Fruit fly (Drosophila melanogaster): ENCODE results near the gene CG18301.

Gene CG18301

dm6 chr2L:10522174-10522893 is 9.3 kb upstream of the CG18301 start:
- TF ChIP-seq psq (optimal IDR thresholded peaks at IDR 0.05) = no peak
- no peak for TF ChIP-seq h (optimal IDR thresholded peaks at IDR 0.05)
- no peak for TF ChIP-seq ttk (optimal IDR thresholded peaks at IDR 0.05)
- TF ChIP-seq insv (optimal IDR thresholded peaks at IDR 0.05) = no peak
- TF ChIP-seq Myc (optimal IDR thresholded peaks at IDR 0.05) = no peak
- no peak for TF ChIP-seq Sin3A (optimal IDR thresholded peaks at IDR 0.05)

dm6 chr2L:10526953-10527584 is 4.6 kb upstream of the CG18301 start, which contains the start of gene Lip4:
Gene Lip4 (plus strand): TSS chr2L:10527572.
- TF ChIP-seq Myc (optimal IDR thresholded peaks at IDR 0.05) (no peak), h (optimal IDR thresholded peaks at IDR 0.05) (no peak), insv (optimal IDR thresholded peaks at IDR 0.05) (no peak), Sin3A (optimal IDR thresholded peaks at IDR 0.05) (no peak), ttk (optimal IDR thresholded peaks at IDR 0.05) (no peak), psq (optimal IDR thresholded peaks at IDR 0.05) (no peak)

DNA sequence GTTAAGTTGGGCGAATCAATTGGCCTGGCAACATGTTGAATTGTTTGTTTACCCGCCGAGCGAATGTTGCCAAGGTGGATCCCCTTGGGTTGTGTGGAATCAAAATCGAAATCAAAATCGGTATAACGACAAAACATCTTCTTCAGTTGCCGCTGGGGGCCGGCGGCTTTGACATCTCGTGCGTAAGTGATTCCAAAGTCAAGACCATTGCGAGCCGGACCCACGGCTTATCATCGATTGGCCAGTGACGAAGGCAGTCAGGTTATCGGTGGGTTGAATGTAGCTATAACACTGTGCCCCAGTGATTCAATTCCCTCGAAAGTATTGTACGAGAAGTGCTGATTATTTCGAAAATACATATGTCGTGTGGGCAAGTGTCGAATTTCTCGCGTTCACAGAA is 2.6 kb upstream of the CG18301 start:
- TF ChIP-seq ttk (optimal IDR thresholded peaks at IDR 0.05) (no peak), psq (optimal IDR thresholded peaks at IDR 0.05) (no peak), h (optimal IDR thresholded peaks at IDR 0.05) (no peak), Sin3A (optimal IDR thresholded peaks at IDR 0.05) (no peak), insv (optimal IDR thresholded peaks at IDR 0.05) (no peak), Myc (optimal IDR thresholded peaks at IDR 0.05) (no peak)

- TF ChIP-seq h (optimal IDR thresholded peaks at IDR 0.05) (no peak), Sin3A (optimal IDR thresholded peaks at IDR 0.05) (no peak), Myc (optimal IDR thresholded peaks at IDR 0.05) (no peak), insv (optimal IDR thresholded peaks at IDR 0.05) (no peak)
Measured at dm6 chr2L:10530089-10530488, 1.5 kb upstream of the CG18301 start.

DNA sequence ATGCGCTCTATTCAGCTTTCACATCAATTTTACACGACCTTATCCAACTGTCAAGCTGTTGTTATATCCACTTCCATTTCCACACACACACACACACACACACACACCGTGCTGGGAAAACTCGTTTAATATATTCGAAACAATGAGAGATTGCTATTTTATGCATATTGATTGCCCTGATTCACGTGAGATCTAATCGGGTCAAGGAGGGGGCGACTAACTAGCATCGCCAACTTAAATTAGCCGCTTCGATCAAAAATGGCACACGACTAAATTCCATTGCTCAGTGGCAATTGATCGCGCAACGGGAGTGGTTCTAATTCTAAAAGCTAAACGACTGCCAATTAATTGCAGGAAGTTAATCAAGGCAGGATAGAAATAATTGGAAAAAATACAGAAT is 2.4 kb downstream of the CG18301 start, which contains the start of gene CG18302:
TSS of gene CG18302 (plus strand) at position 301 of the 400 bp plus-strand sequence.
- no peak for TF ChIP-seq h (optimal IDR thresholded peaks at IDR 0.05)
- TF ChIP-seq Sin3A (optimal IDR thresholded peaks at IDR 0.05) = no peak
- no peak for TF ChIP-seq ttk (optimal IDR thresholded peaks at IDR 0.05)
- no peak for TF ChIP-seq psq (optimal IDR thresholded peaks at IDR 0.05)
- TF ChIP-seq insv (optimal IDR thresholded peaks at IDR 0.05) = no peak
- no peak for TF ChIP-seq Myc (optimal IDR thresholded peaks at IDR 0.05)

dm6 chr2L:10539360-10539759 is 7.7 kb downstream of the CG18301 start:
- TF ChIP-seq Sin3A (optimal IDR thresholded peaks at IDR 0.05) = no peak
- TF ChIP-seq ttk (optimal IDR thresholded peaks at IDR 0.05) = no peak
- no peak for TF ChIP-seq Myc (optimal IDR thresholded peaks at IDR 0.05)
- no peak for TF ChIP-seq insv (optimal IDR thresholded peaks at IDR 0.05)
- TF ChIP-seq h (optimal IDR thresholded peaks at IDR 0.05) = no peak
- TF ChIP-seq psq (optimal IDR thresholded peaks at IDR 0.05) = no peak

DNA sequence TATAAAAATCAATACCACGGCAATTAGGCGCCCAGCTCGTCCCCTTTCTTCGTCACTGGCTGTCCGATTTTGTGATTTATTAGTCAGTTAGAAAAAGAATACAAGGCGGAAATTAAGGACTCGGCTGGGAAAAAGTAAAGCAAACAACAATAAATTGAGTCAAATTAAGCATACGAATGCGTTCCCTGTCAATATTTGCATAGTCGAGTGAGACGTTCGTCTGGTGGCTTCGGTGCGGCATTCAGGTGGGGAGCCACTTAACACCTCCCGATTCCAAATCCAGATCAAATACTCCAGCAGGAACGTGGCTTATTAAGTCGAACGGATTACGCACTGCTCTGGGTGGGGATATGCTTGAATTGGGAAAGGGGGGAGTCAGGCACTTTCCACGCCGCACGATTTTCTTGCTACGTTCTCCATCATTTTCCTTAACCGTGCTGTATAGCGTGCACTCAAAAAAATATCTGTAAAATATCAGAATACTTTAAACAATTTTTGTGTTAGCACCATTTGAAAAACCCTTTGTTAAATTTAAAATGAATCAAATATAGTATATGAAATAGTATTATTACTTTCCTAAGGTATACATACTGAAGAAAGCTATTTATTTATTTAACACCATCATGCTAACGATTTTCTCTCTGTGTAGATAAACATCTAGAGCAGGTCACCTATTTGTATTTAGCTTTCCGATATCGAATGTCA is 11.6 kb downstream of the CG18301 start:
- TF ChIP-seq insv (optimal IDR thresholded peaks at IDR 0.05) = no peak
- TF ChIP-seq Sin3A (optimal IDR thresholded peaks at IDR 0.05) = no peak
- no peak for TF ChIP-seq psq (optimal IDR thresholded peaks at IDR 0.05)

DNA sequence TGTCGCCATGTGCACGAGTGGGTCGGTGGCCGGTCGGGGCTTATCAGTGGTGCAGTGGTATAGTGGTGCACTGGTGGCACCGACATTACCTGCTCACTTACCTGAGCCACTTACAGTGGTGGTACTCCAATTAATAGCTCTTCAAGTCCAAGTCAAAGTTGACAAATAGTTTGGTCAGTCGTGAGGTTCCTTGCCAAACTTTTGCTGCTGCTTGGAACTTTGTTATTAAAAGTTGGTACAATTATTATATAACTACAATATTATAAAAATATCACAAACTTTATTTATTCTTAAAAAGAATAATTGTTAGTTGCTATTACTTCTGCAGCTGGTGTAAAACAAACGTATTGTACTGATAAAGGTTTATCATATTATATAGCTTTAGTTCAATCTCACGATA is 12.4 kb downstream of the CG18301 start:
- TF ChIP-seq Sin3A (optimal IDR thresholded peaks at IDR 0.05) = no peak
- TF ChIP-seq h (optimal IDR thresholded peaks at IDR 0.05) = no peak
- no peak for TF ChIP-seq insv (optimal IDR thresholded peaks at IDR 0.05)
- no peak for TF ChIP-seq ttk (optimal IDR thresholded peaks at IDR 0.05)
- TF ChIP-seq Myc (optimal IDR thresholded peaks at IDR 0.05) = no peak
- no peak for TF ChIP-seq psq (optimal IDR thresholded peaks at IDR 0.05)

- TF ChIP-seq Myc (optimal IDR thresholded peaks at IDR 0.05) = no peak
- no peak for TF ChIP-seq Sin3A (optimal IDR thresholded peaks at IDR 0.05)
- no peak for TF ChIP-seq h (optimal IDR thresholded peaks at IDR 0.05)
- no peak for TF ChIP-seq insv (optimal IDR thresholded peaks at IDR 0.05)
- no peak for TF ChIP-seq ttk (optimal IDR thresholded peaks at IDR 0.05)
- TF ChIP-seq psq (optimal IDR thresholded peaks at IDR 0.05) = no peak
Measured at dm6 chr2L:10544421-10545120, 12.9 kb downstream of the CG18301 start, which contains the start of gene Trim9. Gene Trim9 (plus strand): TSS chr2L:10544883.

dm6 chr2L:10548814-10549423 is 17.3 kb downstream of the CG18301 start:
- TF ChIP-seq h (optimal IDR thresholded peaks at IDR 0.05) = no peak
- no peak for TF ChIP-seq ttk (optimal IDR thresholded peaks at IDR 0.05)
- TF ChIP-seq psq (optimal IDR thresholded peaks at IDR 0.05) = no peak
- TF ChIP-seq Myc (optimal IDR thresholded peaks at IDR 0.05) = no peak
- no peak for TF ChIP-seq Sin3A (optimal IDR thresholded peaks at IDR 0.05)
- TF ChIP-seq insv (optimal IDR thresholded peaks at IDR 0.05) = no peak

DNA sequence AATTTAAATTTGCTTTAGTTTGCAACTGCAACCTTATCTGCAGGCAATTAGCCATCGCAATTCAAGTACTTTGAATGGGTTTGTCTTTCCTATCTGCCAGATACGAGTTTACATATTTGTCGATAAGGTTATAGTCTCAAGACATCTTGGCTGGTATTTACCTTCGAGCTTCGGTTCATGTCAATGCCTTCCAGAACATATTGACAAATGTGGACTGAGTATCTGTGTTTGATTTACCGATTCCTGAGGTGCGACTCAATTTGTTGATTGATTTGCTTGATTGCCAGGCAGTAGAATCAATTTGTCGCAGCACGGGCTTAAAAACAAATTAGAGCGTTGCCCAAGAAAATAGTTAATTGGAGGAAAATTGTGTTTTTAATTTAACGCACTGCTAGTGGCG is 21.2 kb downstream of the CG18301 start:
- TF ChIP-seq psq (optimal IDR thresholded peaks at IDR 0.05) (no peak), Sin3A (optimal IDR thresholded peaks at IDR 0.05) (no peak), ttk (optimal IDR thresholded peaks at IDR 0.05) (no peak), insv (optimal IDR thresholded peaks at IDR 0.05) (no peak)

Data from Kc167 (cell line).